Worm (Caenorhabditis elegans): ENCODE results near the gene C23G10.7.
A peak's percentile ranks its signal among the peaks of the same experiment; 100 is the strongest.

C23G10.7 gene

ce11 chrIII:6240528-6240927 is 42.3 kb upstream of the C23G10.7 start, which contains the start of gene T12A2.3 (continued):
- no peak for TF ChIP-seq C16A3.4 (tag; optimal IDR thresholded peaks at IDR 0.05)

DNA sequence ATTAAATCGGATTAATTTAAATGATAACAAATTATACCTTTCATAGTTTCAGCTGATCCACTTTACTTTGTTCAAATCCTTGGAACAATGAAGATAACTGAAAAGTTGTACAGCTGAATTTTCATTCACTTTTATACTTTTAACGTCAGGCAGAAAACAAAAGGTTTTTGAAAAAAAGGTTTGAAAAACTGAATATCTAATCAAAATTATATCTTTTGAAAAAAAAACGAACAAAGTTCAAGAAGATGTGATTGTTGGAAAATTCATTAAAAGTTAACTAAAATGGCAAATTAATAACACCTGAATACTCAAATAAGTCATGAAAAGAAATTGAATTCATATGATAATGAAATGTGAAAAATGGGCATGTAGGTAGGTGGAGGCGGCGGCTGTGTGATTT is 38.4 kb upstream of the C23G10.7 start, which contains the start of gene T12A2.21:
TSS of gene T12A2.21 (minus strand) at position 101 of the 400 bp plus-strand sequence.
- TF ChIP-seq jun-1 (tag; optimal IDR thresholded peaks at IDR 0.05) (no peak), lir-3 (tag; optimal IDR thresholded peaks at IDR 0.05; ENCODE audit: poor library complexity) (no peak)

- TF ChIP-seq C04F5.9 (tag; optimal IDR thresholded peaks at IDR 0.05) = no peak
- TF ChIP-seq tlp-1 (tag; optimal IDR thresholded peaks at IDR 0.05) = peak; percentile 5
- TF ChIP-seq nhr-20 (tag; optimal IDR thresholded peaks at IDR 0.05) = peak; percentile 20
- peak; percentile 1 for TF ChIP-seq C16A3.4 (tag; optimal IDR thresholded peaks at IDR 0.05)
- TF ChIP-seq ceh-90 (tag; optimal IDR thresholded peaks at IDR 0.05) = no peak
- peak in 2 of 6 experiments; percentile 58 to 76 for TF ChIP-seq elt-3 (tag; optimal IDR thresholded peaks at IDR 0.05)
- peak in 1 of 2 experiments; percentile 47 for TF ChIP-seq lin-35 (GFP tag; optimal IDR thresholded peaks at IDR 0.05)
- TF ChIP-seq jun-1 (tag; optimal IDR thresholded peaks at IDR 0.05) = peak; percentile 1
- TF ChIP-seq nhr-47 (tag; optimal IDR thresholded peaks at IDR 0.05) = no peak
- peak; percentile 39 for TF ChIP-seq blmp-1 (tag; optimal IDR thresholded peaks at IDR 0.05)
- no peak for TF ChIP-seq hpl-2 (GFP tag; optimal IDR thresholded peaks at IDR 0.05)
- no peak for TF ChIP-seq ceh-8 (GFP tag; optimal IDR thresholded peaks at IDR 0.05)
- TF ChIP-seq mep-1 (tag; optimal IDR thresholded peaks at IDR 0.05) = peak; percentile 23
- TF ChIP-seq elt-2 (tag; optimal IDR thresholded peaks at IDR 0.05) = peak; percentile 69
- peak in 1 of 2 experiments; percentile 4 for TF ChIP-seq efl-1 (optimal IDR thresholded peaks at IDR 0.05)
- peak in 1 of 2 experiments; percentile 83 for TF ChIP-seq efl-1 (GFP tag; optimal IDR thresholded peaks at IDR 0.05 in 1 of 2)
Measured at ce11 chrIII:6231880-6232279, 33.7 kb upstream of the C23G10.7 start.

- TF ChIP-seq jun-1 (tag; optimal IDR thresholded peaks at IDR 0.05) (no peak), hlh-4 (tag; optimal IDR thresholded peaks at IDR 0.05) (no peak), rnt-1 (tag; optimal IDR thresholded peaks at IDR 0.05) (peak; percentile 6), ets-5 (GFP tag; IDR thresholded peaks at IDR 0.05) (no peak), nhr-11 (tag; optimal IDR thresholded peaks at IDR 0.05) (no peak), ama-1 (optimal IDR thresholded peaks at IDR 0.05) (no peak), lin-39 (tag; optimal IDR thresholded peaks at IDR 0.05) (no peak), nhr-71 (tag; optimal IDR thresholded peaks at IDR 0.05) (peak; percentile 54), snpc-4 (tag; optimal IDR thresholded peaks at IDR 0.05) (no peak), zag-1 (tag; optimal IDR thresholded peaks at IDR 0.05) (no peak), lsy-2 (tag; optimal IDR thresholded peaks at IDR 0.05) (no peak), lin-14 (GFP tag; optimal IDR thresholded peaks at IDR 0.05) (peak; percentile 5)
Measured at ce11 chrIII:6230870-6231269, 32.7 kb upstream of the C23G10.7 start, which contains the start of gene esyt-2. Gene esyt-2 (minus strand): TSS chrIII:6230970.

DNA sequence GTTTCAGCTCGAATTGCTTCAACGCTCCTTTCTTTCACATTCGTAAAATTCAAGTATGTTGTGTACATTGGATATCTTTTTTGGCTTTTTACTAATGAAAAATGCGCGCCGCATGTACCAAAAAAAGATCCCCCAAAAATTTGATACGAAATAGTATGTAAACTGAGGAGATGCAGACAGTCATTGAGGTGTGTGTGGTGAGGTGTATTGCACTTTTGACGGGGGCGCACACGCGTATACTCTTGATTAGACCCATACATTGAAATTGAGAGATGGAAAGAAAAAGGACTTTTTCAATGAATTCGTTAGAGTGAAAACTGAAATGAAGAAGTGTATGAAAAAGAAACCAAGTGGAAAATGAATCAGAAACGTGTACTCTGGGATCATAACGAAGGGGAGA is 23.2 kb upstream of the C23G10.7 start:
- no peak for TF ChIP-seq unc-62 (GFP tag; optimal IDR thresholded peaks at IDR 0.05)
- TF ChIP-seq fkh-8 (tag; optimal IDR thresholded peaks at IDR 0.05) = peak; percentile 57
- no peak for TF ChIP-seq ztf-11 (tag; optimal IDR thresholded peaks at IDR 0.05)
- TF ChIP-seq nhr-12 (tag; optimal IDR thresholded peaks at IDR 0.05) = no peak
- TF ChIP-seq unc-86 (tag; optimal IDR thresholded peaks at IDR 0.05) = peak; percentile 5
- peak; percentile 30 for TF ChIP-seq lin-14 (GFP tag; optimal IDR thresholded peaks at IDR 0.05)
- no peak for TF ChIP-seq nhr-11 (tag; optimal IDR thresholded peaks at IDR 0.05)

DNA sequence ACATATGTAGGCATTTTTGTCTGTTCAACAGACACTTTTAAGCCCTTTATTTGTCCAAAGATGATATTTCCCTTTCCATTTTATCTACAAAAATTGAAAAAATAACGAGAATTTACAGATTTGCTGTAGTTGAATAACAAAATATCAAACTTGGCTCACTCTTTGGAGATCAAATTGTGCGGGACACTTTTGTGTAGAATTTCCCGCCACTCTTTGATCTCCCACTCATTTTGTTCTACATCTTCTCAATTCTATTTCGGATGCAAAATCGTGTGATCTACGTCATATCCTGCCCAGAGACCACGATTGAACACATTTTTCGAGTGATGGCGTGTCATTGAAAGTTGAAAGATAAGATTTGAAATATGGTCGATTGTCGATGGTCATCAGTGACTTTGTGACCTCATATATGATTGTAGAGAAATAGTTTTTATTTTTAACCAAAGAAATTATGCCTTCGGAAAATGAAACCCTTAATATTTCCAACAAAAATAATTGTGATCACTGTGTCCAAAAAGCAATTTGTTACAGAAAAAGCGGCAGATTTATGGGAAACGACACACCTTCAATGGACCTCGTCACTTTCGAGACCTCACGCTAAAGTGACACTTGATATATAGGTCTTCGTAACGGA is 18.7 kb upstream of the C23G10.7 start, which contains the start of gene hot-4:
TSS of gene hot-4 (plus strand) at position 584 of the 634 bp plus-strand sequence.
- TF ChIP-seq nhr-47 (tag; optimal IDR thresholded peaks at IDR 0.05) = no peak
- TF ChIP-seq blmp-1 (tag; optimal IDR thresholded peaks at IDR 0.05) = peak; percentile 34
- TF ChIP-seq efl-1 (optimal IDR thresholded peaks at IDR 0.05) = no peak
- no peak for TF ChIP-seq efl-1 (GFP tag; optimal IDR thresholded peaks at IDR 0.05 in 1 of 2)
- TF ChIP-seq mef-2 (tag; optimal IDR thresholded peaks at IDR 0.05) = no peak
